Worm (Caenorhabditis elegans) whole organism, mixed stage, embryonic: Measurements from ENCODE around the gene ceh-1.

ENCODE experiments used
- elt-1 ChIP-seq: sonication (generic microtip); optimal IDR thresholded peaks from 2 replicates; lab custom pipeline; 2017; ENCODE audit warnings: missing genetic modification characterization, mild to moderate bottlenecking, missing compliant biosample characterization, antibody characterized with exemption, moderate library complexity, borderline replicate concordance; ENCODE audit not compliant: insufficient read depth
- mep-1 ChIP-seq: fragments of 150-350 bp; optimal IDR thresholded peaks from 2 replicates; lab custom pipeline; 2017; ENCODE audit warnings: missing biosample characterization, missing genetic modification reagents, missing genetic modification characterization, inconsistent platforms
- nhr-12 ChIP-seq: fragments of 150-350 bp; optimal IDR thresholded peaks from 2 replicates; lab custom pipeline; 2014; ENCODE audit warnings: missing biosample characterization, missing genetic modification characterization
- nhr-2 ChIP-seq: fragments of 150-350 bp; optimal IDR thresholded peaks from 2 replicates; lab custom pipeline; 2014; ENCODE audit warnings: missing biosample characterization, missing genetic modification characterization
- nhr-237 ChIP-seq: fragments of 150-350 bp; optimal IDR thresholded peaks from 2 replicates; lab custom pipeline; 2014; ENCODE audit warnings: missing biosample characterization, missing genetic modification characterization
- pha-4 ChIP-seq: fragments of 150-350 bp; optimal IDR thresholded peaks from 2 replicates; lab custom pipeline; 2018; ENCODE audit warnings: missing biosample characterization, missing genetic modification reagents, missing genetic modification characterization
- snpc-4 ChIP-seq: fragments of 150-350 bp; optimal IDR thresholded peaks from 2 replicates; lab custom pipeline; 2014; ENCODE audit warnings: missing biosample characterization, missing genetic modification characterization
- unc-62 ChIP-seq: fragments of 150-350 bp; optimal IDR thresholded peaks from 2 replicates; lab custom pipeline; 2014; ENCODE audit warnings: missing biosample characterization, missing genetic modification reagents, missing genetic modification characterization

DNA sequence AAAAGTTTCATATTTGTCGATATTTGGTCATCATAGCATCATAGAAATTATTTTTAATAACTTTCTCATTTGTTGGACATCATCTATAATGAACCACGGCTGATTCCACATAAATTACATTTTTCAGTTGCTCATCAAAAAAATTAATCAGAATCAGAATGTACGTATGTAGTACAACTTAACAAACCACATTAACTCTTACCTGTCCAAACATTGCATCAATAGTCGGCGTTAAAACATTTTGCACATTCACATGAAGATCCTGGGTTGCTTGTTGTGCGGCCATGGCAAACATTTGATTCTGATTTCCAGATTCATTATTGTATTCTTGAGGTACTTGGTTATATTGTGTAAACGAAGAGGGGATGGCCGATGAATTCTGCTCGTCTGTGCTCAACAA, 4.3 kb upstream of the ceh-1 start:
- TF ChIP-seq nhr-237 (no peak), elt-1 (tag; lab: Kevin White, UChicago) (no peak), snpc-4 (no peak), nhr-12 (tag; lab: Kevin White, UChicago) (no peak), unc-62 (GFP tag; lab: Kevin White, UChicago) (no peak), pha-4 (tag; lab: Kevin White, UChicago) (no peak), mep-1 (no peak), nhr-2 (tag; lab: Kevin White, UChicago) (no peak)
